Worm (Caenorhabditis elegans): ENCODE measurements around the gene Y75B8A.28.

DNA sequence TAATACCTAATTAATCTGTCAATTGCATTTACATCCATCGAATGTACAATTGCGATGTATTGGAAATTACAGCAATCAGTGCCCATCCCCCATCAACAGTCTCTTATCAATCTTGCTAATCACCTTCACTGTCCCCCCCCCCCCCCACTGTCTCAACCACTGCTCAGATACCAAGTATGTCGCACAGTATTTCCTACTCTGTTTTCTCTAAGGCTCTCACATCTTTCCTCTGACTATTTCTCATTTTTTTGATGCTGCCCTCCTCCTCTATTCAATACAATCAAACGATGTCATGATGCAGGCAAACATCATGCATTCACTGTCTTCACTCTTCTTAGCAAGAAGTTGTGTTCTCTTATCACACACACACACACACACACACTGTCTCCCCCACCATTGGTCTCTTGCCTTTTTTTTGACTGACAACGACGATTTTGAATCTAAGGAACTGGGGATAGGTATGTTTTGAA is 8.7 kb downstream of the Y75B8A.28 start, which contains the start of the genes zip-12 and Y75B8A.63:
- TF ChIP-seq F13H6.1 (tag; optimal IDR thresholded peaks at IDR 0.05) (no peak), unc-55 (GFP tag; optimal IDR thresholded peaks at IDR 0.05) (no peak), ets-4 (tag; optimal IDR thresholded peaks at IDR 0.05) (no peak), lin-11 (tag; optimal IDR thresholded peaks at IDR 0.05) (no peak), ama-1 (optimal IDR thresholded peaks at IDR 0.05) (no peak), K02D7.2 (tag; optimal IDR thresholded peaks at IDR 0.05) (no peak), nfya-1 (tag; optimal IDR thresholded peaks at IDR 0.05) (no peak), sox-4 (tag; optimal IDR thresholded peaks at IDR 0.05) (no peak), unc-3 (GFP tag; conservative IDR thresholded peaks at IDR 0.05) (no peak), unc-3 (tag; optimal IDR thresholded peaks at IDR 0.05) (no peak), pha-4 (tag; optimal IDR thresholded peaks at IDR 0.05) (no peak), dmd-4 (tag; optimal IDR thresholded peaks at IDR 0.05; ENCODE audit: borderline replicate concordance) (no peak)
